Fruit fly (Drosophila melanogaster) whole organism, embryonic: ENCODE results near the gene CG16717.

Experiments
- Abd-B ChIP-seq: fragments of 200-800 bp; sonication (Bioruptor generic); optimal IDR thresholded peaks from 2 replicates; lab custom pipeline; 2018; ENCODE audit warnings: missing biosample characterization, mild to moderate bottlenecking, missing genetic modification characterization, moderate library complexity
- Atf3 ChIP-seq: fragments of 200-800 bp; sonication (Bioruptor generic); optimal IDR thresholded peaks from 3 replicates; lab custom pipeline; 2016; ENCODE audit warnings: missing biosample characterization, missing genetic modification characterization
- Bdp1 ChIP-seq: fragments of 200-800 bp; sonication (Bioruptor generic); optimal IDR thresholded peaks from 3 replicates; lab custom pipeline; 2016; ENCODE audit warnings: missing biosample characterization, missing genetic modification characterization
- Blimp-1 ChIP-seq: fragments of 200-800 bp; sonication (Bioruptor generic); optimal IDR thresholded peaks from 3 replicates; lab custom pipeline; 2018; ENCODE audit warnings: missing biosample characterization, missing genetic modification characterization, mild to moderate bottlenecking, moderate library complexity, missing genetic modification reagents
- CG10654 ChIP-seq: fragments of 200-800 bp; sonication (Bioruptor generic); optimal IDR thresholded peaks from 2 replicates; lab custom pipeline; 2016; ENCODE audit warnings: missing biosample characterization, missing genetic modification characterization
- CG10979 ChIP-seq: fragments of 200-800 bp; sonication (Bioruptor generic); optimal IDR thresholded peaks from 2 replicates; lab custom pipeline; 2018; ENCODE audit warnings: missing biosample characterization, mild to moderate bottlenecking, missing genetic modification characterization, moderate library complexity
- CG12155 ChIP-seq: fragments of 200-800 bp; sonication (Bioruptor generic); optimal IDR thresholded peaks from 3 replicates; lab custom pipeline; 2016; ENCODE audit warnings: missing biosample characterization, missing genetic modification characterization
- CG1233 ChIP-seq: fragments of 200-800 bp; sonication (Bioruptor generic); optimal IDR thresholded peaks from 4 replicates; lab custom pipeline; 2018; ENCODE audit warnings: missing biosample characterization, mild to moderate bottlenecking, missing genetic modification characterization
- CG14965 ChIP-seq: fragments of 200-800 bp; sonication (Bioruptor generic); optimal IDR thresholded peaks from 2 replicates; lab custom pipeline; 2016; ENCODE audit warnings: missing biosample characterization, missing genetic modification characterization, borderline replicate concordance
- CG1529 ChIP-seq: fragments of 200-800 bp; sonication (Bioruptor generic); optimal IDR thresholded peaks from 3 replicates; lab custom pipeline; 2018; ENCODE audit warnings: missing biosample characterization, missing genetic modification characterization
- CG34224 ChIP-seq: fragments of 200-800 bp; sonication (Bioruptor generic); IDR thresholded peaks from 3 replicates; pipeline ENCODE4 v1.3.6; 2022; ENCODE audit warnings: missing biosample characterization, missing genetic modification characterization; ENCODE audit not compliant: partially characterized antibody
- CG4854 ChIP-seq: fragments of 200-800 bp; sonication (Bioruptor generic); optimal IDR thresholded peaks from 2 replicates; lab custom pipeline; 2016; ENCODE audit warnings: missing biosample characterization, missing genetic modification characterization, inconsistent platforms
- CG6272 ChIP-seq: fragments of 200-800 bp; sonication (Bioruptor generic); IDR thresholded peaks from 2 replicates; pipeline ENCODE4 v1.3.6; 2022; ENCODE audit warnings: missing biosample characterization, missing genetic modification characterization
- CG6683 ChIP-seq: fragments of 200-800 bp; sonication (Bioruptor generic); optimal IDR thresholded peaks from 2 replicates; lab custom pipeline; 2017; ENCODE audit warnings: missing biosample characterization, mild to moderate bottlenecking, missing genetic modification characterization, missing genetic modification reagents
- CG6791 ChIP-seq: fragments of 200-800 bp; sonication (Bioruptor generic); IDR thresholded peaks from 3 replicates; pipeline ENCODE4 v1.3.6; 2022; ENCODE audit warnings: missing biosample characterization, missing genetic modification characterization; ENCODE audit not compliant: partially characterized antibody
- CG6854 ChIP-seq: fragments of 200-800 bp; sonication (Bioruptor generic); optimal IDR thresholded peaks from 3 replicates; lab custom pipeline; 2017; ENCODE audit warnings: missing biosample characterization, mild to moderate bottlenecking, missing genetic modification characterization
- Camta ChIP-seq: fragments of 200-800 bp; sonication (Bioruptor generic); optimal IDR thresholded peaks from 2 replicates; lab custom pipeline; 2016; ENCODE audit warnings: missing biosample characterization, missing genetic modification characterization
- Deaf1 ChIP-seq: fragments of 200-800 bp; optimal IDR thresholded peaks from 3 replicates; lab custom pipeline; 2019; ENCODE audit warnings: missing biosample characterization, mild to moderate bottlenecking, missing genetic modification characterization, moderate library complexity
- Ets65A ChIP-seq: fragments of 200-800 bp; sonication (Bioruptor generic); peaks from one replicate; lab custom pipeline; 2016; ENCODE audit warnings: missing biosample characterization, missing genetic modification characterization
- Hey ChIP-seq: fragments of 200-800 bp; sonication (Bioruptor generic); optimal IDR thresholded peaks from 3 replicates; lab custom pipeline; 2018; ENCODE audit warnings: missing biosample characterization, mild to moderate bottlenecking, missing genetic modification characterization
- al ChIP-seq: fragments of 200-800 bp; sonication (Bioruptor generic); IDR thresholded peaks from 2 replicates; pipeline ENCODE4 v1.3.6; 2022; ENCODE audit warnings: missing biosample characterization, missing genetic modification characterization
- ap ChIP-seq: fragments of 200-800 bp; sonication (Bioruptor generic); IDR thresholded peaks from 2 replicates; pipeline ENCODE4 v1.3.6; 2022; ENCODE audit warnings: missing biosample characterization, missing genetic modification characterization
- br ChIP-seq: fragments of >200 bp; optimal IDR thresholded peaks from 2 replicates; lab custom pipeline; 2017
- btn ChIP-seq: fragments of 200-800 bp; sonication (Bioruptor generic); optimal IDR thresholded peaks from 2 replicates; lab custom pipeline; 2016; ENCODE audit warnings: missing biosample characterization, missing genetic modification characterization
- corto ChIP-seq: fragments of 200-800 bp; sonication (Bioruptor generic); optimal IDR thresholded peaks from 2 replicates; lab custom pipeline; 2016; ENCODE audit warnings: missing biosample characterization, mild to moderate bottlenecking, missing genetic modification characterization, moderate library complexity
- crc ChIP-seq: fragments of 200-800 bp; sonication (Bioruptor generic); optimal IDR thresholded peaks from 2 replicates; lab custom pipeline; 2016; ENCODE audit warnings: missing biosample characterization, missing genetic modification characterization
- crp ChIP-seq, 2 experiments: fragments of 200-800 bp; sonication (Bioruptor generic); optimal IDR thresholded peaks; 2 replicates in 1 of 2; 3 replicates in 1 of 2; lab custom pipeline; 2017; ENCODE audit warnings: missing biosample characterization in 2 of 2, missing genetic modification characterization in 2 of 2, mild to moderate bottlenecking in 1 of 2, moderate library complexity in 1 of 2
- dimm ChIP-seq: fragments of 200-800 bp; sonication (Bioruptor generic); IDR thresholded peaks from 2 replicates; pipeline ENCODE4 v1.3.6; 2022; ENCODE audit warnings: missing biosample characterization, missing genetic modification characterization
- dmrt99B ChIP-seq: fragments of 200-800 bp; sonication (Bioruptor generic); optimal IDR thresholded peaks from 2 replicates; lab custom pipeline; 2018; ENCODE audit warnings: missing biosample characterization, mild to moderate bottlenecking, missing genetic modification characterization, moderate library complexity
- eyg ChIP-seq: fragments of 200-800 bp; sonication (Bioruptor generic); optimal IDR thresholded peaks from 3 replicates; lab custom pipeline; 2016; ENCODE audit warnings: missing biosample characterization, missing genetic modification characterization
- jigr1 ChIP-seq: fragments of 200-800 bp; sonication (Bioruptor generic); IDR thresholded peaks from 3 replicates; pipeline ENCODE4 v1.3.6; 2022; ENCODE audit warnings: missing biosample characterization, missing genetic modification characterization
- nau ChIP-seq: fragments of 200-800 bp; sonication (Bioruptor generic); optimal IDR thresholded peaks from 3 replicates; lab custom pipeline; 2017; ENCODE audit warnings: missing biosample characterization, mild to moderate bottlenecking, missing genetic modification characterization, missing genetic modification reagents
- pita ChIP-seq: fragments of 200-800 bp; sonication (Bioruptor generic); optimal IDR thresholded peaks from 2 replicates; lab custom pipeline; 2017; ENCODE audit warnings: missing biosample characterization, mild to moderate bottlenecking, missing genetic modification characterization
- repo ChIP-seq: fragments of 200-800 bp; sonication (Bioruptor generic); optimal IDR thresholded peaks from 2 replicates; lab custom pipeline; 2016; ENCODE audit warnings: missing biosample characterization, missing genetic modification characterization
- sc ChIP-seq, 3 experiments: fragments of >200 bp in 2 of 3; fragments of 200-800 bp in 1 of 3; sonication (Bioruptor generic) in 1 of 3; optimal IDR thresholded peaks; 2 replicates in 2 of 3; 3 replicates in 1 of 3; lab custom pipeline; 2017; ENCODE audit warnings: mild to moderate bottlenecking in 1 of 3, missing biosample characterization in 1 of 3, missing genetic modification characterization in 1 of 3, missing genetic modification reagents in 1 of 3
- scrt ChIP-seq: fragments of 200-800 bp; sonication (Bioruptor generic); optimal IDR thresholded peaks from 2 replicates; lab custom pipeline; 2018; ENCODE audit warnings: missing biosample characterization, mild to moderate bottlenecking, missing genetic modification characterization, moderate library complexity
- sens-2 ChIP-seq: fragments of 200-800 bp; sonication (Bioruptor generic); IDR thresholded peaks from 2 replicates; pipeline ENCODE4 v1.3.6; 2022; ENCODE audit warnings: missing biosample characterization, missing genetic modification characterization
- sna ChIP-seq: fragments of 200-800 bp; sonication (Bioruptor generic); IDR thresholded peaks from 2 replicates; pipeline ENCODE4 v1.3.6; 2022; ENCODE audit warnings: missing biosample characterization, missing genetic modification characterization; ENCODE audit not compliant: partially characterized antibody

The CG16717 gene

DNA sequence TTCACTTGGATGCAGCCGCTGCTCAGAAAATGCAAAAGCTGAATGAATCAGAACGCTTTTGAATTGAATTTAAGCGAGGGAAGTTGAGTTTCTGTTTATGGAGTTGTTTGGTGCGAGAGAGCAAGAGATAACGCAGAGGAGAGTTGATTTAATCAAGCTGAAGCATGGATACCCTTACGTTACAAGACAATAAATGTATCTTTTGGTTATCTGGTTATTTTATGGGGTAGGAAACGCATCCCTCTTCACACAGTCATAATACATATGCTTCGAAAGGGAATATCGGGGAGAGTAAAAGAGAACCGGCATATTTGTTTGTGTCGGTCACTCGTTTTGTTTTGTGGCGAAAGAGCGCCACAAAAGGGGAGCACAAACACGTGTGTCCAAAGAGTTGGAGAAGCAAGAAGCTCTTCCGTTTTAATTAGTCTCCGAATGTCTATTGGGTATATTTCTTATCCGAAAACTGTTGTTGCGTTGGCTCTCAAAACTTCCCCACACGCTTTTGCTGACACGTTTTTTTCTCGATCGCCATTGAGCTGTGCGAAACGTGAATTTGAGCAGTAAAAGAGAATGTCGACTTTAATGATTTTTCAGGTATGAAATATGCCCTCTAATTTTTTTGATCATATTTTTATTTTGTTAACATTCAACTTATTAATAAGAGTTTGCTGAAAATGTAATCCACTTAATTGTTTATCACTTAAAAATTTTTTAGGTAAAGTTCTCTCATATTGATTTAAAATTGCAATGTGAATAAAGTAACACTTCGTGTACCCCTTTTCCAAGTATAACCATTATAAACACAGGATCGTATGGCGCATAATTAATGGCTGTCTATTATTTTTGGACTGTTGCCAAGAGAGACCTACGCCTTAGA is 17.9 kb downstream of the CG16717 start, which contains the start of gene Prps (continued):
- peak; percentile 65 for TF ChIP-seq btn (GFP tag; lab: Kevin White, UChicago)
- TF ChIP-seq Deaf1 (tag; lab: Kevin White, UChicago): peak; percentile 54
- peak; percentile 72 for TF ChIP-seq Blimp-1 (GFP tag; lab: Kevin White, UChicago)
- TF ChIP-seq pita (GFP tag; lab: Kevin White, UChicago): no peak
- peak; percentile 20 for TF ChIP-seq eyg (GFP tag; lab: Kevin White, UChicago)
- peak; percentile 63 for TF ChIP-seq CG1233 (GFP tag; lab: Kevin White, UChicago)
- TF ChIP-seq Camta (GFP tag; lab: Kevin White, UChicago): peak; percentile 65
- peak in 1 of 2 experiments; percentile 7 for TF ChIP-seq crp (GFP tag; optimal IDR thresholded peaks at IDR 0.05; lab: Kevin White, UChicago)
- peak; percentile 53 for TF ChIP-seq corto
- peak; percentile 36 for TF ChIP-seq Abd-B (GFP tag; lab: Kevin White, UChicago)
- peak; percentile 85 for TF ChIP-seq dmrt99B (tag; lab: Kevin White, UChicago)
- peak; percentile 51; the same call in 1 of the 2 replicates for TF ChIP-seq ap (GFP tag; lab: Robert Waterston, UW)
- peak; percentile 64; the same call in 1 of the 2 replicates for TF ChIP-seq al (GFP tag; lab: Robert Waterston, UW)
- TF ChIP-seq sens-2 (GFP tag; lab: Robert Waterston, UW): peak; percentile 58
- TF ChIP-seq CG6791: no peak
- no peak for TF ChIP-seq sc (optimal IDR thresholded peaks at IDR 0.05; lab: Kevin White, UChicago)
- peak; percentile 21 for TF ChIP-seq sc (GFP tag; optimal IDR thresholded peaks at IDR 0.05; lab: Kevin White, UChicago)
- peak; percentile 70 for TF ChIP-seq scrt (GFP tag; lab: Kevin White, UChicago)
- TF ChIP-seq CG34224 (GFP tag; lab: Robert Waterston, UW): peak; percentile 31; the same call in 1 of the 3 replicates
- peak; percentile 59 for TF ChIP-seq Hey (tag; lab: Kevin White, UChicago)
- peak; percentile 35 for TF ChIP-seq Atf3 (GFP tag; lab: Kevin White, UChicago)
- TF ChIP-seq br (lab: Kevin White, UChicago): no peak
- peak; percentile 94 for TF ChIP-seq Ets65A (GFP tag; lab: Kevin White, UChicago)
- TF ChIP-seq CG4854 (GFP tag; lab: Kevin White, UChicago): peak; percentile 74
- TF ChIP-seq jigr1 (GFP tag; lab: Robert Waterston, UW): no peak
- TF ChIP-seq CG10654 (GFP tag; lab: Kevin White, UChicago): peak; percentile 75
- TF ChIP-seq dimm (GFP tag; lab: Robert Waterston, UW): peak; percentile 36; the same call in 1 of the 2 replicates
- TF ChIP-seq sna: no peak
- peak; percentile 67 for TF ChIP-seq crc (GFP tag; lab: Kevin White, UChicago)
- TF ChIP-seq CG1529 (GFP tag; lab: Kevin White, UChicago): peak; percentile 15
- TF ChIP-seq CG14965: no peak
- peak; percentile 59 for TF ChIP-seq CG12155
- TF ChIP-seq repo (GFP tag; lab: Kevin White, UChicago): peak; percentile 75
- peak; percentile 46; the same call in 1 of the 2 replicates for TF ChIP-seq CG6272
- TF ChIP-seq CG6854 (GFP tag; lab: Kevin White, UChicago): peak; percentile 84
- peak; percentile 73 for TF ChIP-seq nau
- peak; percentile 71 for TF ChIP-seq CG10979 (tag; lab: Kevin White, UChicago)
- TF ChIP-seq Bdp1 (GFP tag; lab: Kevin White, UChicago): peak; percentile 6
- TF ChIP-seq CG6683 (GFP tag; lab: Kevin White, UChicago): peak; percentile 49
